Worm (Caenorhabditis elegans): ENCODE data around the gene C17E7.9.

The C17E7.9 gene

ce11 chrV:3854847-3855246 is 35.8 kb downstream of the C17E7.9 start, which contains the start of gene nhr-186:
Gene nhr-186 (minus strand): TSS chrV:3854947.
- no peak for TF ChIP-seq unc-62 (GFP tag; optimal IDR thresholded peaks at IDR 0.05)

ce11 chrV:3851760-3852159 is 38.9 kb downstream of the C17E7.9 start:
- TF ChIP-seq unc-62 (GFP tag; optimal IDR thresholded peaks at IDR 0.05), result no peak

DNA sequence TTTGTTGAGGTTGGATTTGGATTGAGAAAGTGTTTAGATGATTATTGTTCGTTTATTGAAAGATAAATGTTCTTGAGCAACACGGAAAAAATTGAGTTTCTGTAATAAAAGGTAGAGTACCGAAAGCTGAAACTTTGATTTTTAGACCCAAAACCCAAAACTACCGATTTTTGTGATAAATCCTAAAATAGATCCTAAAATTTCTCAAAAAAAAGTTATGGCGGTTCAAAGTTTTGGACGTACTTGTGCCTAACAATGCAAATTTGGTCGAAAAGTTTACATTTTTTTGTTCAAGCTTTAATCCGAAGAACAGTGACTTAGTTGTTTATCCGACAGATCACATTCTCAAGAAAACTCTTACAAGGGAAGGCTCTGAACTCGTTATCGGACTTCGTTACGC is 43.4 kb downstream of the C17E7.9 start, which contains the start of gene nhr-185:
Gene nhr-185 (minus strand): TSS at position 101 of the 400 bp plus-strand sequence.
- no peak for TF ChIP-seq unc-62 (GFP tag; optimal IDR thresholded peaks at IDR 0.05)

- TF ChIP-seq unc-62 (GFP tag; optimal IDR thresholded peaks at IDR 0.05), result no peak
Measured at ce11 chrV:3843926-3844325, 46.7 kb downstream of the C17E7.9 start, which contains the start of gene ugt-32. Gene ugt-32 (minus strand): TSS chrV:3844007.

ce11 chrV:3841462-3841861 is 49.2 kb downstream of the C17E7.9 start:
- TF ChIP-seq unc-62 (GFP tag; optimal IDR thresholded peaks at IDR 0.05), result no peak
